Worm (Caenorhabditis elegans): Measurements from ENCODE around the gene srpa-68.
A peak's percentile ranks its signal among the peaks of the same experiment; 100 is the strongest.

Gene srpa-68

ce11 chrV:12291587-12291986 lies at the start of gene srpa-68, which contains the start of gene srh-16 (continued):
- TF ChIP-seq ekl-4 (GFP tag; IDR thresholded peaks at IDR 0.05) = peak; percentile 84
- TF ChIP-seq unc-62 (GFP tag; optimal IDR thresholded peaks at IDR 0.05) = no peak
- TF ChIP-seq attf-3 (GFP tag; conservative IDR thresholded peaks at IDR 0.05) = peak; percentile 80
- peak; percentile 23 for TF ChIP-seq die-1 (tag; optimal IDR thresholded peaks at IDR 0.05)
- peak; percentile 59 for TF ChIP-seq xnd-1 (tag; optimal IDR thresholded peaks at IDR 0.05)

ce11 chrV:12337894-12338293 lies 46.4 kb upstream of the srpa-68 start, which contains the start of gene twk-13:
twk-13 (minus strand) TSS chrV:12337994.
- no peak for TF ChIP-seq ccch-3 (GFP tag; optimal IDR thresholded peaks at IDR 0.05)
- TF ChIP-seq nfya-2 (GFP tag; IDR thresholded peaks at IDR 0.05) = no peak
- TF ChIP-seq xnd-1 (tag; optimal IDR thresholded peaks at IDR 0.05) = no peak
- no peak for TF ChIP-seq nhr-27 (tag; optimal IDR thresholded peaks at IDR 0.05)
- TF ChIP-seq ceh-27 (GFP tag; optimal IDR thresholded peaks at IDR 0.05) = no peak
- TF ChIP-seq nhr-80 (tag; optimal IDR thresholded peaks at IDR 0.05) = no peak
- no peak for TF ChIP-seq snpc-4 (GFP tag; optimal IDR thresholded peaks at IDR 0.05)
- no peak for TF ChIP-seq snpc-4 (tag; optimal IDR thresholded peaks at IDR 0.05)
- no peak for TF ChIP-seq gei-17 (GFP tag; optimal IDR thresholded peaks at IDR 0.05)
- TF ChIP-seq mxl-1 (tag; optimal IDR thresholded peaks at IDR 0.05) = no peak
- TF ChIP-seq attf-6 (GFP tag; IDR thresholded peaks at IDR 0.05) = no peak
- no peak for TF ChIP-seq hrde-1 (tag; optimal IDR thresholded peaks at IDR 0.05; ENCODE audit: borderline replicate concordance)
- TF ChIP-seq B0261.1 (tag; optimal IDR thresholded peaks at IDR 0.05) = no peak
- TF ChIP-seq madf-10 (tag; optimal IDR thresholded peaks at IDR 0.05) = no peak
- TF ChIP-seq lsl-1 (GFP tag; optimal IDR thresholded peaks at IDR 0.05) = no peak

- no peak for TF ChIP-seq ccch-3 (GFP tag; optimal IDR thresholded peaks at IDR 0.05)
Measured at ce11 chrV:12334387-12334786, 42.9 kb upstream of the srpa-68 start.

- TF ChIP-seq dpl-1 (GFP tag; optimal IDR thresholded peaks at IDR 0.05) (no peak), B0336.3 (GFP tag; IDR thresholded peaks at IDR 0.05) (no peak), Y53F4B.3 (GFP tag; IDR thresholded peaks at IDR 0.05) (no peak), dox-1 (GFP tag; IDR thresholded peaks at IDR 0.05) (no peak), snpc-1.1 (tag; optimal IDR thresholded peaks at IDR 0.05; ENCODE audit: insufficient read depth) (peak; percentile 26), hmg-1.2 (GFP tag; IDR thresholded peaks at IDR 0.05) (peak; percentile 64), Y56A3A.18 (GFP tag; IDR thresholded peaks at IDR 0.05) (no peak), nfya-1 (tag; optimal IDR thresholded peaks at IDR 0.05; ENCODE audit: borderline replicate concordance, insufficient read depth) (no peak), madf-10 (tag; optimal IDR thresholded peaks at IDR 0.05) (peak; percentile 30), rpc-1 (optimal IDR thresholded peaks at IDR 0.05) (peak; percentile 68), rpc-1 (tag; optimal IDR thresholded peaks at IDR 0.05) (peak; percentile 83), tlf-1 (GFP tag; optimal IDR thresholded peaks at IDR 0.05) (no peak), T07F8.4 (tag; optimal IDR thresholded peaks at IDR 0.05) (no peak), K12H6.12 (tag; optimal IDR thresholded peaks at IDR 0.05) (peak; percentile 2), lag-1 (GFP tag; IDR thresholded peaks at IDR 0.05) (no peak), nhr-80 (tag; optimal IDR thresholded peaks at IDR 0.05) (no peak), F37B4.10 (GFP tag; IDR thresholded peaks at IDR 0.05) (no peak), Y95B8A.8 (GFP tag; IDR thresholded peaks at IDR 0.05) (no peak), snpc-4 (GFP tag; optimal IDR thresholded peaks at IDR 0.05) (peak; percentile 24), snpc-4 (tag; optimal IDR thresholded peaks at IDR 0.05) (peak in 1 of 4 experiments; percentile 4), somi-1 (GFP tag; optimal IDR thresholded peaks at IDR 0.05) (no peak), attf-5 (GFP tag; optimal IDR thresholded peaks at IDR 0.05) (no peak), pbrm-1 (GFP tag; IDR thresholded peaks at IDR 0.05) (peak; percentile 50; the same call in 1 of the 2 replicates), lin-35 (GFP tag; optimal IDR thresholded peaks at IDR 0.05) (peak in 1 of 3 experiments; percentile 16), egl-44 (GFP tag; IDR thresholded peaks at IDR 0.05) (no peak), ceh-79 (tag; optimal IDR thresholded peaks at IDR 0.05) (no peak), K11D2.4 (GFP tag; IDR thresholded peaks at IDR 0.05) (no peak), ceh-91 (GFP tag; IDR thresholded peaks at IDR 0.05) (no peak), hlh-12 (tag; optimal IDR thresholded peaks at IDR 0.05) (no peak), F52B5.7 (tag; optimal IDR thresholded peaks at IDR 0.05) (no peak)
Measured at ce11 chrV:12331820-12332219, 40.4 kb upstream of the srpa-68 start.

All from whole organism, young adult.